Fruit fly (Drosophila melanogaster) whole organism, embryonic: ENCODE results near the gene mirr.

ENCODE experiments used
- CG11504 ChIP-seq: fragments of 200-800 bp; sonication (Bioruptor generic); optimal IDR thresholded peaks from 3 replicates; lab custom pipeline; 2019; ENCODE audit warnings: missing biosample characterization, mild to moderate bottlenecking, missing genetic modification characterization, moderate library complexity
- CG12236 ChIP-seq: fragments of 200-800 bp; sonication (Bioruptor generic); optimal IDR thresholded peaks from 2 replicates; lab custom pipeline; 2016; ENCODE audit warnings: missing biosample characterization, missing genetic modification characterization
- CG14050 ChIP-seq: fragments of 200-800 bp; sonication (Bioruptor generic); IDR thresholded peaks from 3 replicates; pipeline ENCODE4 v1.3.6; 2022; ENCODE audit warnings: missing biosample characterization, missing genetic modification characterization
- CG14441 ChIP-seq: fragments of 200-800 bp; sonication (Bioruptor generic); IDR thresholded peaks from 2 replicates; pipeline ENCODE4 v1.3.6; 2022; ENCODE audit warnings: missing biosample characterization, missing genetic modification characterization
- CG1602 ChIP-seq: fragments of 200-800 bp; sonication (Bioruptor generic); optimal IDR thresholded peaks from 3 replicates; lab custom pipeline; 2016; ENCODE audit warnings: missing biosample characterization, missing genetic modification characterization
- CG17328 ChIP-seq: fragments of 200-800 bp; sonication (Bioruptor generic); IDR thresholded peaks from 2 replicates; pipeline ENCODE4 v1.3.6; 2022; ENCODE audit warnings: missing biosample characterization, missing genetic modification characterization
- CG1832 ChIP-seq: fragments of 200-800 bp; sonication (Bioruptor generic); optimal IDR thresholded peaks from 2 replicates; lab custom pipeline; 2017; ENCODE audit warnings: missing biosample characterization, mild to moderate bottlenecking, missing genetic modification characterization, inconsistent platforms
- CG2875 ChIP-seq: fragments of 200-800 bp; sonication (Bioruptor generic); optimal IDR thresholded peaks from 2 replicates; lab custom pipeline; 2017; ENCODE audit warnings: missing biosample characterization, mild to moderate bottlenecking, missing genetic modification characterization, missing genetic modification reagents
- CG4360 ChIP-seq: fragments of 200-800 bp; sonication (Bioruptor generic); IDR thresholded peaks from 2 replicates; pipeline ENCODE4 v1.3.6; 2022; ENCODE audit warnings: missing biosample characterization, missing genetic modification characterization
- CG4617 ChIP-seq: fragments of 200-800 bp; sonication (Bioruptor generic); optimal IDR thresholded peaks from 3 replicates; lab custom pipeline; 2016; ENCODE audit warnings: missing biosample characterization, missing genetic modification characterization, borderline replicate concordance
- CG5180 ChIP-seq: fragments of 200-800 bp; sonication (Bioruptor generic); optimal IDR thresholded peaks from 3 replicates; lab custom pipeline; 2017; ENCODE audit warnings: missing biosample characterization, missing genetic modification characterization, mild to moderate bottlenecking, moderate library complexity, missing genetic modification reagents
- CG6654 ChIP-seq: fragments of 200-800 bp; sonication (Bioruptor generic); optimal IDR thresholded peaks from 2 replicates; lab custom pipeline; 2017; ENCODE audit warnings: missing biosample characterization, mild to moderate bottlenecking, missing genetic modification characterization
- CG7928 ChIP-seq: fragments of 200-800 bp; sonication (Bioruptor generic); optimal IDR thresholded peaks from 2 replicates; lab custom pipeline; 2017; ENCODE audit warnings: missing biosample characterization, mild to moderate bottlenecking, missing genetic modification characterization
- CG9215 ChIP-seq: fragments of 200-800 bp; sonication (Bioruptor generic); IDR thresholded peaks from 2 replicates; pipeline ENCODE4 v1.3.6; 2022; ENCODE audit warnings: missing biosample characterization, missing genetic modification characterization
- CG9609 ChIP-seq: fragments of 200-800 bp; sonication (Bioruptor generic); optimal IDR thresholded peaks from 3 replicates; lab custom pipeline; 2016; ENCODE audit warnings: missing biosample characterization, missing genetic modification characterization
- CG9797 ChIP-seq: fragments of 200-800 bp; sonication (Bioruptor generic); optimal IDR thresholded peaks from 3 replicates; lab custom pipeline; 2018; ENCODE audit warnings: missing biosample characterization, mild to moderate bottlenecking, missing genetic modification characterization
- CoRest ChIP-seq: fragments of 200-800 bp; sonication (Bioruptor generic); optimal IDR thresholded peaks from 3 replicates; lab custom pipeline; 2018; ENCODE audit warnings: missing biosample characterization, mild to moderate bottlenecking, missing genetic modification characterization, moderate library complexity
- Elba2 ChIP-seq: fragments of 200-800 bp; sonication (Bioruptor generic); optimal IDR thresholded peaks from 3 replicates; lab custom pipeline; 2016; ENCODE audit warnings: missing biosample characterization, missing genetic modification characterization
- Lim3 ChIP-seq: fragments of 200-800 bp; sonication (Bioruptor generic); IDR thresholded peaks from 2 replicates; pipeline ENCODE4 v1.3.6; 2022; ENCODE audit warnings: missing biosample characterization, missing genetic modification characterization
- Max ChIP-seq: fragments of 200-800 bp; sonication (Bioruptor generic); optimal IDR thresholded peaks from 2 replicates; lab custom pipeline; 2016; ENCODE audit warnings: missing biosample characterization, mild to moderate bottlenecking, missing genetic modification characterization
- Med ChIP-seq: fragments of 200-800 bp; sonication (Bioruptor generic); peaks from one replicate; lab custom pipeline; 2016; ENCODE audit warnings: missing biosample characterization, missing genetic modification characterization, mild to moderate bottlenecking, inconsistent platforms, moderate library complexity
- Nf-YA ChIP-seq: fragments of 200-800 bp; sonication (Bioruptor generic); IDR thresholded peaks from 2 replicates; pipeline ENCODE4 v1.3.6; 2022; ENCODE audit warnings: missing biosample characterization, missing genetic modification characterization
- Nf-YB ChIP-seq: fragments of 200-800 bp; sonication (Bioruptor generic); optimal IDR thresholded peaks from 3 replicates; lab custom pipeline; 2019; ENCODE audit warnings: missing biosample characterization, mild to moderate bottlenecking, missing genetic modification characterization, moderate library complexity
- Nf-YC ChIP-seq: fragments of 200-800 bp; optimal IDR thresholded peaks from 3 replicates; lab custom pipeline; 2019; ENCODE audit warnings: missing biosample characterization, mild to moderate bottlenecking, missing genetic modification characterization, moderate library complexity
- Oaz ChIP-seq: fragments of 200-800 bp; sonication (Bioruptor generic); IDR thresholded peaks from 2 replicates; pipeline ENCODE4 v1.3.6; 2022; ENCODE audit warnings: missing biosample characterization, missing genetic modification characterization
- Scr ChIP-seq: fragments of 200-800 bp; sonication (Bioruptor generic); IDR thresholded peaks from 2 replicates; pipeline ENCODE4 v1.3.6; 2022; ENCODE audit warnings: missing biosample characterization, missing genetic modification characterization; ENCODE audit not compliant: partially characterized antibody
- ash1 ChIP-seq: fragments of 200-800 bp; sonication (Bioruptor generic); optimal IDR thresholded peaks from 2 replicates; lab custom pipeline; 2018; ENCODE audit warnings: missing biosample characterization, mild to moderate bottlenecking, missing genetic modification characterization
- bab2 ChIP-seq: fragments of 200-800 bp; sonication (Bioruptor generic); optimal IDR thresholded peaks from 2 replicates; lab custom pipeline; 2016; ENCODE audit warnings: missing biosample characterization, missing genetic modification characterization
- caup ChIP-seq: fragments of 200-800 bp; sonication (Bioruptor generic); optimal IDR thresholded peaks from 3 replicates; lab custom pipeline; 2017; ENCODE audit warnings: missing biosample characterization, mild to moderate bottlenecking, missing genetic modification characterization, moderate library complexity; ENCODE audit not compliant: severe bottlenecking
- chinmo ChIP-seq: fragments of 200-800 bp; sonication (Bioruptor generic); IDR thresholded peaks from 4 replicates; pipeline ENCODE4 v1.3.6; 2022; ENCODE audit warnings: missing biosample characterization, missing genetic modification characterization; ENCODE audit not compliant: partially characterized antibody
- ewg ChIP-seq: fragments of 200-800 bp; sonication (Bioruptor generic); optimal IDR thresholded peaks from 3 replicates; lab custom pipeline; 2017; ENCODE audit warnings: mild to moderate bottlenecking, missing biosample characterization, missing genetic modification reagents, missing genetic modification characterization
- fu2 ChIP-seq: fragments of 200-800 bp; sonication (Bioruptor generic); optimal IDR thresholded peaks from 2 replicates; lab custom pipeline; 2016; ENCODE audit warnings: missing biosample characterization, missing genetic modification characterization
- ken ChIP-seq: fragments of 200-800 bp; sonication (Bioruptor generic); IDR thresholded peaks from 3 replicates; pipeline ENCODE4 v1.3.6; 2022; ENCODE audit warnings: missing biosample characterization, missing genetic modification characterization
- mirr ChIP-seq: fragments of 200-800 bp; sonication (Bioruptor generic); optimal IDR thresholded peaks from 3 replicates; lab custom pipeline; 2018; ENCODE audit warnings: missing biosample characterization, mild to moderate bottlenecking, missing genetic modification characterization
- otp ChIP-seq: fragments of 200-800 bp; sonication (Bioruptor generic); IDR thresholded peaks from 3 replicates; pipeline ENCODE4, ENCODE4 v1.3.6; 2022; ENCODE audit warnings: missing biosample characterization, missing genetic modification characterization
- pan ChIP-seq, 4 experiments: fragments of >200 bp in 3 of 4; fragments of 200-800 bp in 1 of 4; sonication (Bioruptor generic) in 1 of 4; optimal IDR thresholded peaks in 3 of 4; IDR thresholded peaks in 1 of 4; 2 replicates each; pipeline versions ENCODE4 v1.3.6 to Lab custom; 2017 to 2022; ENCODE audit warnings: missing biosample characterization in 2 of 4, missing genetic modification characterization in 2 of 4, mixed read lengths in 1 of 4
- sna ChIP-seq: fragments of 200-800 bp; sonication (Bioruptor generic); IDR thresholded peaks from 2 replicates; pipeline ENCODE4 v1.3.6; 2022; ENCODE audit warnings: missing biosample characterization, missing genetic modification characterization; ENCODE audit not compliant: partially characterized antibody
- ttk ChIP-seq: fragments of 200-800 bp; sonication (Bioruptor generic); IDR thresholded peaks from 2 replicates; pipeline ENCODE4 v2.1.2; 2022; ENCODE audit warnings: missing biosample characterization, missing genetic modification characterization
- usp ChIP-seq: fragments of >200 bp; optimal IDR thresholded peaks from 2 replicates; lab custom pipeline; 2017; ENCODE audit warnings: missing biosample characterization, missing genetic modification characterization
- vnd ChIP-seq: fragments of 200-800 bp; sonication (Bioruptor generic); IDR thresholded peaks from 3 replicates; pipeline ENCODE4 v1.3.6; 2022; ENCODE audit warnings: missing biosample characterization, missing genetic modification characterization; ENCODE audit not compliant: partially characterized antibody
- vvl ChIP-seq: fragments of 200-800 bp; sonication (Bioruptor generic); IDR thresholded peaks from 2 replicates; pipeline ENCODE4 v1.3.6; 2022; ENCODE audit warnings: missing biosample characterization, missing genetic modification characterization

mirr gene

dm6 chr3L:12690337-12691171 is 2.9 kb upstream of the mirr start (continued):
- TF ChIP-seq CoRest (tag; lab: Kevin White, UChicago) (peak; percentile 4), CG9797 (no peak), Lim3 (GFP tag; lab: Robert Waterston, UW) (no peak), CG1832 (GFP tag; lab: Kevin White, UChicago) (peak; percentile 83), ken (GFP tag; lab: Robert Waterston, UW) (peak; percentile 41; the same call in 1 of the 3 replicates), ttk (GFP tag; lab: Robert Waterston, UW) (peak; percentile 37; the same call in 1 of the 2 replicates), CG9609 (no peak), sna (GFP tag; lab: Robert Waterston, UW) (peak; percentile 40; the same call in 1 of the 2 replicates), CG14441 (0 out of 2 replicates have a peak, but pooled peaks have one; percentile 12), bab2 (GFP tag; lab: Kevin White, UChicago) (no peak), Nf-YA (0 out of 2 replicates have a peak, but pooled peaks have one; percentile 31), Elba2 (GFP tag; lab: Kevin White, UChicago) (no peak), ewg (GFP tag; lab: Kevin White, UChicago) (peak; percentile 4), otp (no peak), Med (GFP tag; lab: Kevin White, UChicago) (peak; percentile 75), CG17328 (0 out of 2 replicates have a peak, but pooled peaks have one; percentile 33), Nf-YB (GFP tag; lab: Kevin White, UChicago) (peak; percentile 93), Nf-YC (tag; lab: Kevin White, UChicago) (peak; percentile 96), CG6654 (GFP tag; lab: Kevin White, UChicago) (no peak), CG5180 (GFP tag; lab: Kevin White, UChicago) (peak; percentile 32), caup (GFP tag; lab: Kevin White, UChicago) (peak; percentile 10), chinmo (GFP tag; lab: Robert Waterston, UW) (0 out of 4 replicates have a peak, but pooled peaks have one; percentile 63), mirr (GFP tag; lab: Kevin White, UChicago) (peak; percentile 99), Oaz (GFP tag; lab: Robert Waterston, UW) (0 out of 2 replicates have a peak, but pooled peaks have one; percentile 14)

- TF ChIP-seq CG1602 (GFP tag; lab: Kevin White, UChicago) (no peak), Scr (GFP tag; lab: Robert Waterston, UW) (no peak), Max (GFP tag; lab: Kevin White, UChicago) (no peak), pan (optimal IDR thresholded peaks at IDR 0.05; lab: Kevin White, UChicago) (no peak), pan (GFP tag; optimal IDR thresholded peaks at IDR 0.05 in 1 of 2, IDR thresholded peaks at IDR 0.05 in 1 of 2) (no peak), CG12236 (GFP tag; lab: Kevin White, UChicago) (no peak), vnd (GFP tag; lab: Robert Waterston, UW) (no peak), Med (GFP tag; lab: Kevin White, UChicago) (peak; percentile 24), usp (no peak), fu2 (GFP tag; lab: Kevin White, UChicago) (no peak), vvl (no peak), CG7928 (GFP tag; lab: Kevin White, UChicago) (no peak), CG11504 (tag; lab: Kevin White, UChicago) (peak; percentile 55), CG4617 (GFP tag; lab: Kevin White, UChicago) (no peak), CG2875 (GFP tag; lab: Kevin White, UChicago) (no peak), mirr (GFP tag; lab: Kevin White, UChicago) (peak; percentile 97), ash1 (GFP tag; lab: Kevin White, UChicago) (no peak), CG9215 (GFP tag; lab: Robert Waterston, UW) (no peak), CG4360 (GFP tag; lab: Robert Waterston, UW) (peak; percentile 98), CG14050 (GFP tag; lab: Robert Waterston, UW) (no peak)
These were observed 918 bp upstream of the mirr start for dm6 chr3L:12692561-12692880.
